Worm (Caenorhabditis elegans) whole organism, young adult: ENCODE results near the gene vha-1.

Experiments used
- F10E7.11 ChIP-seq: sonication (generic microtip); optimal IDR thresholded peaks from 2 replicates; lab custom pipeline; 2017; ENCODE audit warnings: mild to moderate bottlenecking, missing genetic modification characterization, moderate library complexity, missing compliant biosample characterization
- F55B11.4 ChIP-seq: sonication (generic microtip); optimal IDR thresholded peaks from 2 replicates; lab custom pipeline; 2016; ENCODE audit warnings: missing compliant biosample characterization, missing genetic modification characterization, borderline replicate concordance; ENCODE audit not compliant: insufficient read depth
- K12H6.12 ChIP-seq: fragments of 200-800 bp; sonication (Bioruptor generic); optimal IDR thresholded peaks from 2 replicates; lab custom pipeline; 2018; ENCODE audit warnings: mild to moderate bottlenecking, missing genetic modification characterization, missing compliant biosample characterization
- Y53G8AR.9 ChIP-seq: fragments of 200-800 bp; sonication (Bioruptor generic); conservative IDR thresholded peaks from 2 replicates; pipeline ENCODE4 v1.3.6; 2022; ENCODE audit warnings: missing genetic modification reagents, missing genetic modification characterization, missing compliant biosample characterization
- Y56A3A.18 ChIP-seq: fragments of 200-800 bp; sonication (Bioruptor generic); IDR thresholded peaks from 2 replicates; pipeline ENCODE4 v1.3.6; 2022; ENCODE audit warnings: missing genetic modification reagents, missing genetic modification characterization, missing compliant biosample characterization
- ZK185.1 ChIP-seq: sonication (generic microtip); optimal IDR thresholded peaks from 2 replicates; lab custom pipeline; 2016; ENCODE audit warnings: mild to moderate bottlenecking, missing genetic modification characterization, missing compliant biosample characterization; ENCODE audit not compliant: poor library complexity, severe bottlenecking
- ama-1 ChIP-seq, 3 experiments: fragments of 150-350 bp in 1 of 3; sonication (generic microtip) in 2 of 3; optimal IDR thresholded peaks; 2 replicates each; lab custom pipeline; 2014 to 2018; ENCODE audit warnings: missing biosample characterization in 2 of 3, missing genetic modification characterization in 2 of 3, missing genetic modification reagents in 2 of 3
- aptf-2 ChIP-seq: fragments of 200-800 bp; sonication (Bioruptor generic); conservative IDR thresholded peaks from 2 replicates; pipeline ENCODE4 v1.3.6; 2022; ENCODE audit warnings: missing genetic modification reagents, missing genetic modification characterization, missing compliant biosample characterization
- aptf-3 ChIP-seq: fragments of 200-800 bp; sonication (Bioruptor generic); IDR thresholded peaks from 2 replicates; pipeline ENCODE4 v1.3.6; 2022; ENCODE audit warnings: missing genetic modification characterization, missing compliant biosample characterization
- atf-7 ChIP-seq: sonication (generic microtip); optimal IDR thresholded peaks from 2 replicates; lab custom pipeline; 2017; ENCODE audit warnings: mild to moderate bottlenecking, missing genetic modification characterization, missing compliant biosample characterization
- attf-3 ChIP-seq: fragments of 200-800 bp; sonication (Bioruptor generic); conservative IDR thresholded peaks from 2 replicates; pipeline ENCODE4 v1.3.6; 2022; ENCODE audit warnings: missing genetic modification reagents, missing genetic modification characterization, missing compliant biosample characterization
- attf-6 ChIP-seq: fragments of 200-800 bp; sonication (Bioruptor generic); IDR thresholded peaks from 2 replicates; pipeline ENCODE4 v1.3.6; 2022; ENCODE audit warnings: missing genetic modification reagents, missing genetic modification characterization, missing compliant biosample characterization
- efl-1 ChIP-seq: fragments of 150-350 bp; optimal IDR thresholded peaks from 2 replicates; lab custom pipeline; 2014; ENCODE audit warnings: missing biosample characterization, missing genetic modification reagents, missing genetic modification characterization
- egrh-3 ChIP-seq: fragments of 200-800 bp; sonication (Bioruptor generic); IDR thresholded peaks from 2 replicates; pipeline ENCODE4 v1.3.6; 2022; ENCODE audit warnings: missing genetic modification reagents, missing genetic modification characterization, missing compliant biosample characterization
- ekl-4 ChIP-seq: fragments of 200-800 bp; sonication (Bioruptor generic); IDR thresholded peaks from 2 replicates; pipeline ENCODE4 v1.3.6; 2022; ENCODE audit warnings: missing genetic modification reagents, missing genetic modification characterization, missing compliant biosample characterization
- hmg-1.2 ChIP-seq: fragments of 200-800 bp; sonication (Bioruptor generic); IDR thresholded peaks from 2 replicates; pipeline ENCODE4 v1.3.6; 2022; ENCODE audit warnings: missing genetic modification reagents, missing genetic modification characterization, missing compliant biosample characterization
- lag-1 ChIP-seq: fragments of 200-800 bp; sonication (Bioruptor generic); IDR thresholded peaks from 2 replicates; pipeline ENCODE4 v1.3.6; 2022; ENCODE audit warnings: missing genetic modification reagents, missing genetic modification characterization, missing compliant biosample characterization
- let-526 ChIP-seq: fragments of 200-800 bp; sonication (Bioruptor generic); IDR thresholded peaks from 2 replicates; pipeline ENCODE4 v1.3.6; 2022; ENCODE audit warnings: missing genetic modification reagents, missing genetic modification characterization, missing compliant biosample characterization
- let-607 ChIP-seq, 2 experiments: fragments of 200-800 bp in 1 of 2; sonication (Bioruptor generic) in 1 of 2; sonication (generic microtip) in 1 of 2; optimal IDR thresholded peaks; 2 replicates each; lab custom pipeline; 2016 to 2018; ENCODE audit warnings: mild to moderate bottlenecking in 2 of 2, missing compliant biosample characterization in 2 of 2, missing genetic modification characterization in 2 of 2, moderate library complexity in 2 of 2, missing genotype in 1 of 2
- lin-26 ChIP-seq: fragments of 200-800 bp; sonication (Bioruptor generic); IDR thresholded peaks from 2 replicates; pipeline ENCODE4 v1.3.6; 2022; ENCODE audit warnings: missing genetic modification reagents, missing genetic modification characterization, missing compliant biosample characterization
- lin-40 ChIP-seq: sonication (generic microtip); optimal IDR thresholded peaks from 2 replicates; lab custom pipeline; 2016; ENCODE audit warnings: missing genetic modification characterization, mild to moderate bottlenecking, missing compliant biosample characterization, missing genotype, missing genetic modification reagents
- lin-54 ChIP-seq: fragments of 200-800 bp; sonication (Bioruptor generic); optimal IDR thresholded peaks from 2 replicates; lab custom pipeline; 2018; ENCODE audit warnings: mild to moderate bottlenecking, missing genetic modification characterization, missing compliant biosample characterization
- madf-3 ChIP-seq: fragments of 200-800 bp; sonication (Bioruptor generic); IDR thresholded peaks from 2 replicates; pipeline ENCODE4 v1.3.6; 2022; ENCODE audit warnings: missing genetic modification reagents, missing genetic modification characterization, missing compliant biosample characterization
- madf-6 ChIP-seq: fragments of 200-800 bp; sonication (Bioruptor generic); IDR thresholded peaks from 2 replicates; pipeline ENCODE4 v1.3.6; 2022; ENCODE audit warnings: missing genetic modification reagents, missing genetic modification characterization, missing compliant biosample characterization
- mel-28 ChIP-seq: sonication (generic microtip); optimal IDR thresholded peaks from 2 replicates; lab custom pipeline; 2016; ENCODE audit warnings: borderline replicate concordance, mild to moderate bottlenecking, missing genetic modification characterization, missing compliant biosample characterization
- nfya-2 ChIP-seq: fragments of 200-800 bp; sonication (Bioruptor generic); IDR thresholded peaks from 2 replicates; pipeline ENCODE4 v1.3.6; 2022; ENCODE audit warnings: missing genetic modification reagents, missing genetic modification characterization, missing compliant biosample characterization
- nhr-80 ChIP-seq: sonication (generic microtip); optimal IDR thresholded peaks from 2 replicates; lab custom pipeline; 2016; ENCODE audit warnings: missing genetic modification characterization, missing compliant biosample characterization
- rec-8 ChIP-seq, 2 experiments: sonication (generic microtip); optimal IDR thresholded peaks; 2 replicates each; lab custom pipeline; 2016; ENCODE audit warnings: mild to moderate bottlenecking in 2 of 2, missing genetic modification characterization in 2 of 2, missing genetic modification reagents in 2 of 2, missing genotype in 2 of 2, missing biosample characterization in 1 of 2, missing compliant biosample characterization in 1 of 2, moderate library complexity in 1 of 2
- repo-1 ChIP-seq: sonication (generic microtip); optimal IDR thresholded peaks from 2 replicates; lab custom pipeline; 2017; ENCODE audit warnings: mild to moderate bottlenecking, missing genetic modification characterization, missing compliant biosample characterization
- snpc-4 ChIP-seq, 5 experiments: fragments of 150-350 bp in 1 of 5; sonication (generic microtip) in 4 of 5; optimal IDR thresholded peaks; 2 replicates each; lab custom pipeline; 2014 to 2018; ENCODE audit warnings: missing genetic modification characterization in 5 of 5, missing biosample characterization in 3 of 5, antibody characterized with exemption in 2 of 5, mild to moderate bottlenecking in 2 of 5, missing compliant biosample characterization in 2 of 5, missing genotype in 2 of 5, moderate library complexity in 2 of 5, missing genetic modification reagents in 1 of 5
- ztf-18 ChIP-seq: sonication (generic microtip); optimal IDR thresholded peaks from 2 replicates; lab custom pipeline; 2016; ENCODE audit warnings: missing genotype, mild to moderate bottlenecking, missing genetic modification characterization, missing compliant biosample characterization
- ztf-22 ChIP-seq: fragments of 200-800 bp; sonication (Bioruptor generic); optimal IDR thresholded peaks from 2 replicates; lab custom pipeline; 2018; ENCODE audit warnings: mild to moderate bottlenecking, missing genetic modification characterization, moderate library complexity, missing compliant biosample characterization

vha-1 gene

DNA sequence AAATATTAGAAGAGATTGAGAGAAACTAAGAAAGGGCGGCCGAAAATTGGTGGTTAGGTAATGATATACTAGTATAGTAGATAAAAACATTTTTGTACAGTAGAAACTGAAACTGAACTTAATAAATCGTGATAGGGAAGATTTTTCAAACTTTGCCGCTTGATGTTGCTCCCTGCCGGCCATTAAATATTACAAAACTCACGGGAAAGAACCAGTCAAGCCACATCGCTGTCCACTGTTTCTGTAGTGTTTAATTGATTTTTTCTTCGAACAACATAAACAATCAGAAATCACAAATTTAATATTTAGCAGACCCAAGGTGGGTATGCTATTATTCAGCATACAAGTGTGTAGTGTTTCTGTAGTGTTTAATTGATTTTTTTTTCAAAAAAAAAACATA, 30.0 kb upstream of the vha-1 start, which contains the start of gene T05G5.5:
Gene T05G5.5 (minus strand): TSS at position 359 of the 400 bp plus-strand sequence.
- TF ChIP-seq lin-54 (GFP tag; lab: Kevin White, UChicago): peak; percentile 36
- no peak for TF ChIP-seq efl-1 (GFP tag; lab: Kevin White, UChicago)
- TF ChIP-seq Y53G8AR.9: peak; percentile 68; the same call in 1 of the 2 replicates
- peak; percentile 65 for TF ChIP-seq repo-1 (tag; lab: Kevin White, UChicago)
- TF ChIP-seq ZK185.1 (tag; lab: Kevin White, UChicago): no peak
- peak; percentile 28; the same call in 1 of the 2 replicates for TF ChIP-seq madf-6 (GFP tag; lab: Robert Waterston, UW)
- no peak for TF ChIP-seq ztf-18
- peak; percentile 44; the same call in 1 of the 2 replicates for TF ChIP-seq Y56A3A.18 (GFP tag; lab: Robert Waterston, UW)
- TF ChIP-seq atf-7 (tag; lab: Kevin White, UChicago): no peak
- TF ChIP-seq ekl-4 (GFP tag; lab: Robert Waterston, UW): 0 out of 2 replicates have a peak, but pooled peaks have one; percentile 18
- TF ChIP-seq nhr-80 (tag; lab: Kevin White, UChicago): peak; percentile 28

ce11 chrIII:9752852-9753251, 28.2 kb upstream of the vha-1 start, which contains the start of gene ech-6:
Gene ech-6 (minus strand): TSS chrIII:9752883.
- TF ChIP-seq hmg-1.2 (GFP tag; lab: Robert Waterston, UW) (peak; percentile 58; the same call in 1 of the 2 replicates), lin-40 (tag; lab: Kevin White, UChicago) (peak; percentile 37), nfya-2 (GFP tag; lab: Robert Waterston, UW) (no peak), ama-1 (optimal IDR thresholded peaks at IDR 0.05; lab: Kevin White, UChicago) (peak; percentile 33), ama-1 (GFP tag; optimal IDR thresholded peaks at IDR 0.05; lab: Kevin White, UChicago) (no peak), nhr-80 (tag; lab: Kevin White, UChicago) (peak; percentile 67), F55B11.4 (tag; lab: Kevin White, UChicago) (no peak), K12H6.12 (tag; lab: Kevin White, UChicago) (no peak), rec-8 (tag; optimal IDR thresholded peaks at IDR 0.05; lab: Kevin White, UChicago) (no peak), madf-3 (no peak), snpc-4 (GFP tag; optimal IDR thresholded peaks at IDR 0.05; lab: Kevin White, UChicago) (no peak), snpc-4 (tag; optimal IDR thresholded peaks at IDR 0.05; lab: Kevin White, UChicago) (peak in 1 of 4 experiments; percentile 28), attf-6 (GFP tag; lab: Robert Waterston, UW) (no peak), egrh-3 (GFP tag; lab: Robert Waterston, UW) (no peak), lag-1 (GFP tag; lab: Robert Waterston, UW) (no peak), let-607 (tag; optimal IDR thresholded peaks at IDR 0.05; lab: Kevin White, UChicago) (peak in 1 of 2 experiments; percentile 29)
- TF ChIP-seq, all 124 proteins: peak for 6

- no peak for TF ChIP-seq attf-3
- no peak for TF ChIP-seq rec-8 (tag; optimal IDR thresholded peaks at IDR 0.05; lab: Kevin White, UChicago)
- TF ChIP-seq let-526 (GFP tag; lab: Robert Waterston, UW): no peak
- no peak for TF ChIP-seq F10E7.11 (tag; lab: Kevin White, UChicago)
- TF ChIP-seq mel-28 (tag; lab: Kevin White, UChicago): no peak
- TF ChIP-seq aptf-2: no peak
- no peak for TF ChIP-seq ztf-22 (GFP tag; lab: Kevin White, UChicago)
- no peak for TF ChIP-seq ztf-18
- TF ChIP-seq lin-26 (GFP tag; lab: Robert Waterston, UW): no peak
- no peak for TF ChIP-seq aptf-3
These were observed 23.6 kb upstream of the vha-1 start, which contains the start of gene vps-53 for ce11 chrIII:9757414-9757813. Gene vps-53 (minus strand): TSS chrIII:9757514.
